Fruit fly (Drosophila melanogaster) whole organism, embryonic: ENCODE measurements around the gene CG3862.

ENCODE experiments used
- B-H2 ChIP-seq: fragments of 200-800 bp; sonication (Bioruptor generic); optimal IDR thresholded peaks from 2 replicates; lab custom pipeline; 2018; ENCODE audit warnings: missing biosample characterization, mild to moderate bottlenecking, missing genetic modification characterization
- CG10979 ChIP-seq: fragments of 200-800 bp; sonication (Bioruptor generic); optimal IDR thresholded peaks from 2 replicates; lab custom pipeline; 2018; ENCODE audit warnings: missing biosample characterization, mild to moderate bottlenecking, missing genetic modification characterization, moderate library complexity
- CG1233 ChIP-seq: fragments of 200-800 bp; sonication (Bioruptor generic); optimal IDR thresholded peaks from 4 replicates; lab custom pipeline; 2018; ENCODE audit warnings: missing biosample characterization, mild to moderate bottlenecking, missing genetic modification characterization
- CG1603 ChIP-seq: fragments of 200-800 bp; sonication (Bioruptor generic); optimal IDR thresholded peaks from 2 replicates; lab custom pipeline; 2019; ENCODE audit warnings: missing biosample characterization, mild to moderate bottlenecking, missing genetic modification characterization, moderate library complexity
- CG16779 ChIP-seq: fragments of 200-800 bp; sonication (Bioruptor generic); IDR thresholded peaks from 2 replicates; pipeline ENCODE4 v1.3.6; 2022; ENCODE audit warnings: missing biosample characterization, missing genetic modification characterization
- CG18619 ChIP-seq: fragments of 200-800 bp; sonication (Bioruptor generic); optimal IDR thresholded peaks from 3 replicates; lab custom pipeline; 2017; ENCODE audit warnings: missing biosample characterization, mild to moderate bottlenecking, missing genetic modification characterization
- CG2129 ChIP-seq: fragments of 200-800 bp; sonication (Bioruptor generic); IDR thresholded peaks from 2 replicates; pipeline ENCODE4 v1.3.6; 2022; ENCODE audit warnings: missing biosample characterization, missing genetic modification characterization; ENCODE audit not compliant: partially characterized antibody
- CG30403 ChIP-seq: fragments of 200-800 bp; sonication (Bioruptor generic); optimal IDR thresholded peaks from 3 replicates; lab custom pipeline; 2016; ENCODE audit warnings: missing biosample characterization, missing genetic modification characterization
- CG3726 ChIP-seq: fragments of 200-800 bp; sonication (Bioruptor generic); IDR thresholded peaks from 3 replicates; pipeline ENCODE4, ENCODE4 v1.3.6; 2022; ENCODE audit warnings: missing biosample characterization, missing genetic modification characterization
- CG4707 ChIP-seq: fragments of 200-800 bp; sonication (Bioruptor generic); optimal IDR thresholded peaks from 2 replicates; lab custom pipeline; 2018; ENCODE audit warnings: missing biosample characterization, mild to moderate bottlenecking, missing genetic modification characterization, moderate library complexity
- CG6175 ChIP-seq: fragments of 200-800 bp; sonication (Bioruptor generic); IDR thresholded peaks from 3 replicates; pipeline ENCODE4 v1.3.6; 2022; ENCODE audit warnings: missing biosample characterization, missing genetic modification characterization
- CG6683 ChIP-seq: fragments of 200-800 bp; sonication (Bioruptor generic); optimal IDR thresholded peaks from 2 replicates; lab custom pipeline; 2017; ENCODE audit warnings: missing biosample characterization, mild to moderate bottlenecking, missing genetic modification characterization, missing genetic modification reagents
- CG7271 ChIP-seq: fragments of 200-800 bp; sonication (Bioruptor generic); optimal IDR thresholded peaks from 2 replicates; lab custom pipeline; 2018; ENCODE audit warnings: missing biosample characterization, mild to moderate bottlenecking, missing genetic modification characterization, moderate library complexity
- CG8924 ChIP-seq: fragments of 200-800 bp; optimal IDR thresholded peaks from 3 replicates; lab custom pipeline; 2019; ENCODE audit warnings: missing biosample characterization, mild to moderate bottlenecking, missing genetic modification characterization, moderate library complexity
- CG9876 ChIP-seq: fragments of 200-800 bp; sonication (Bioruptor generic); optimal IDR thresholded peaks from 2 replicates; lab custom pipeline; 2016; ENCODE audit warnings: missing biosample characterization, missing genetic modification characterization
- D19B ChIP-seq: fragments of 200-800 bp; sonication (Bioruptor generic); optimal IDR thresholded peaks from 2 replicates; lab custom pipeline; 2017; ENCODE audit warnings: missing biosample characterization, mild to moderate bottlenecking, missing genetic modification characterization
- Deaf1 ChIP-seq: fragments of 200-800 bp; optimal IDR thresholded peaks from 3 replicates; lab custom pipeline; 2019; ENCODE audit warnings: missing biosample characterization, mild to moderate bottlenecking, missing genetic modification characterization, moderate library complexity
- Doc2 ChIP-seq: fragments of 200-800 bp; sonication (Bioruptor generic); IDR thresholded peaks from 2 replicates; pipeline ENCODE4 v1.3.6; 2022; ENCODE audit warnings: missing biosample characterization, missing genetic modification characterization
- E2f2 ChIP-seq: fragments of 200-800 bp; sonication (Bioruptor generic); IDR thresholded peaks from 2 replicates; pipeline ENCODE4 v1.3.6; 2022; ENCODE audit warnings: missing biosample characterization, missing genetic modification characterization
- H15 ChIP-seq: fragments of 200-800 bp; sonication (Bioruptor generic); IDR thresholded peaks from 3 replicates; pipeline ENCODE4 v1.3.6; 2022; ENCODE audit warnings: missing biosample characterization, missing genetic modification characterization
- HLH4C ChIP-seq: fragments of 200-800 bp; sonication (Bioruptor generic); IDR thresholded peaks from 3 replicates; pipeline ENCODE4 v1.3.6; 2022; ENCODE audit warnings: missing biosample characterization, missing genetic modification characterization; ENCODE audit not compliant: partially characterized antibody
- Hsf ChIP-seq: fragments of 200-800 bp; sonication (Bioruptor generic); optimal IDR thresholded peaks from 3 replicates; lab custom pipeline; 2016; ENCODE audit warnings: missing biosample characterization, missing genetic modification characterization
- MBD-R2 ChIP-seq: fragments of 200-800 bp; sonication (Bioruptor generic); IDR thresholded peaks from 2 replicates; pipeline ENCODE4 v1.3.6; 2022; ENCODE audit warnings: missing biosample characterization, missing genetic modification characterization
- Med ChIP-seq: fragments of 200-800 bp; sonication (Bioruptor generic); peaks from one replicate; lab custom pipeline; 2016; ENCODE audit warnings: missing biosample characterization, missing genetic modification characterization, mild to moderate bottlenecking, inconsistent platforms, moderate library complexity
- Nf-YB ChIP-seq: fragments of 200-800 bp; sonication (Bioruptor generic); optimal IDR thresholded peaks from 3 replicates; lab custom pipeline; 2019; ENCODE audit warnings: missing biosample characterization, mild to moderate bottlenecking, missing genetic modification characterization, moderate library complexity
- Opbp ChIP-seq: fragments of 200-800 bp; sonication (Bioruptor generic); IDR thresholded peaks from 3 replicates; pipeline ENCODE4 v1.3.6; 2022; ENCODE audit warnings: missing biosample characterization, missing genetic modification characterization; ENCODE audit not compliant: partially characterized antibody
- Scr ChIP-seq: fragments of 200-800 bp; sonication (Bioruptor generic); IDR thresholded peaks from 2 replicates; pipeline ENCODE4 v1.3.6; 2022; ENCODE audit warnings: missing biosample characterization, missing genetic modification characterization; ENCODE audit not compliant: partially characterized antibody
- Sox102F ChIP-seq: fragments of 200-800 bp; sonication (Bioruptor generic); optimal IDR thresholded peaks from 2 replicates; lab custom pipeline; 2018; ENCODE audit warnings: missing biosample characterization, mild to moderate bottlenecking, missing genetic modification characterization, moderate library complexity
- Tbp ChIP-seq: fragments of >200 bp; optimal IDR thresholded peaks from 2 replicates; lab custom pipeline; 2018; ENCODE audit warnings: missing biosample characterization, missing genetic modification characterization
- ato ChIP-seq: fragments of 200-800 bp; sonication (Bioruptor generic); IDR thresholded peaks from 2 replicates; pipeline ENCODE4 v1.3.6; 2022; ENCODE audit warnings: missing biosample characterization, missing genetic modification characterization; ENCODE audit not compliant: partially characterized antibody
- bbx ChIP-seq: fragments of 200-800 bp; sonication (Bioruptor generic); IDR thresholded peaks from 2 replicates; pipeline ENCODE4 v1.3.6; 2022; ENCODE audit warnings: missing biosample characterization, missing genetic modification characterization; ENCODE audit not compliant: partially characterized antibody
- bigmax ChIP-seq: fragments of 200-800 bp; sonication (Bioruptor generic); optimal IDR thresholded peaks from 2 replicates; lab custom pipeline; 2018; ENCODE audit warnings: missing biosample characterization, mild to moderate bottlenecking, missing genetic modification characterization
- chif ChIP-seq, 2 experiments: fragments of 200-800 bp; sonication (Bioruptor generic); optimal IDR thresholded peaks; 3 replicates each; lab custom pipeline; 2016; ENCODE audit warnings: missing biosample characterization in 2 of 2, missing genetic modification characterization in 2 of 2
- chinmo ChIP-seq: fragments of 200-800 bp; sonication (Bioruptor generic); IDR thresholded peaks from 4 replicates; pipeline ENCODE4 v1.3.6; 2022; ENCODE audit warnings: missing biosample characterization, missing genetic modification characterization; ENCODE audit not compliant: partially characterized antibody
- chm ChIP-seq: fragments of 200-800 bp; sonication (Bioruptor generic); IDR thresholded peaks from 2 replicates; pipeline ENCODE4 v1.3.6; 2022; ENCODE audit warnings: missing biosample characterization, missing genetic modification characterization
- ci ChIP-seq: fragments of 200-800 bp; sonication (Bioruptor generic); IDR thresholded peaks from 3 replicates; pipeline ENCODE4 v1.3.6; 2022; ENCODE audit warnings: missing biosample characterization, missing genetic modification characterization
- exex ChIP-seq: fragments of 200-800 bp; sonication (Bioruptor generic); optimal IDR thresholded peaks from 4 replicates; lab custom pipeline; 2018; ENCODE audit warnings: missing biosample characterization, mild to moderate bottlenecking, missing genetic modification characterization, moderate library complexity
- grau ChIP-seq: fragments of 200-800 bp; optimal IDR thresholded peaks from 3 replicates; lab custom pipeline; 2019; ENCODE audit warnings: missing biosample characterization, mild to moderate bottlenecking, missing genetic modification characterization, moderate library complexity
- hth ChIP-seq: fragments of >200 bp; optimal IDR thresholded peaks from 2 replicates; lab custom pipeline; 2017; ENCODE audit warnings: inconsistent platforms
- insv ChIP-seq, 2 experiments: fragments of 200-800 bp; sonication (Bioruptor generic); optimal IDR thresholded peaks; 3 replicates each; lab custom pipeline; 2016 to 2018; ENCODE audit warnings: missing biosample characterization in 2 of 2, missing genetic modification characterization in 2 of 2
- inv ChIP-seq: fragments of 200-800 bp; sonication (Bioruptor generic); IDR thresholded peaks from 2 replicates; pipeline ENCODE4 v1.3.6; 2022; ENCODE audit warnings: missing biosample characterization, missing genetic modification characterization; ENCODE audit not compliant: partially characterized antibody
- jing ChIP-seq: fragments of 200-800 bp; sonication (Bioruptor generic); optimal IDR thresholded peaks from 2 replicates; lab custom pipeline; 2018; ENCODE audit warnings: missing biosample characterization, mild to moderate bottlenecking, missing genetic modification characterization
- lmd ChIP-seq: fragments of 200-800 bp; sonication (Bioruptor generic); IDR thresholded peaks from 2 replicates; pipeline ENCODE4 v1.3.6; 2022; ENCODE audit warnings: missing biosample characterization, missing genetic modification characterization
- mld ChIP-seq: fragments of 200-800 bp; sonication (Bioruptor generic); IDR thresholded peaks from 3 replicates; pipeline ENCODE4 v1.3.6; 2022; ENCODE audit warnings: missing biosample characterization, missing genetic modification characterization; ENCODE audit not compliant: partially characterized antibody
- ttk ChIP-seq: fragments of 200-800 bp; sonication (Bioruptor generic); IDR thresholded peaks from 2 replicates; pipeline ENCODE4 v2.1.2; 2022; ENCODE audit warnings: missing biosample characterization, missing genetic modification characterization
- unc-4 ChIP-seq: fragments of 200-800 bp; sonication (Bioruptor generic); IDR thresholded peaks from 2 replicates; pipeline ENCODE4 v1.3.6; 2022; ENCODE audit warnings: missing biosample characterization, missing genetic modification characterization; ENCODE audit not compliant: partially characterized antibody
- zen2 ChIP-seq: fragments of 200-800 bp; sonication (Bioruptor generic); IDR thresholded peaks from 3 replicates; pipeline ENCODE4 v1.3.6; 2022; ENCODE audit warnings: missing biosample characterization, missing genetic modification characterization; ENCODE audit not compliant: partially characterized antibody

The CG3862 gene

DNA sequence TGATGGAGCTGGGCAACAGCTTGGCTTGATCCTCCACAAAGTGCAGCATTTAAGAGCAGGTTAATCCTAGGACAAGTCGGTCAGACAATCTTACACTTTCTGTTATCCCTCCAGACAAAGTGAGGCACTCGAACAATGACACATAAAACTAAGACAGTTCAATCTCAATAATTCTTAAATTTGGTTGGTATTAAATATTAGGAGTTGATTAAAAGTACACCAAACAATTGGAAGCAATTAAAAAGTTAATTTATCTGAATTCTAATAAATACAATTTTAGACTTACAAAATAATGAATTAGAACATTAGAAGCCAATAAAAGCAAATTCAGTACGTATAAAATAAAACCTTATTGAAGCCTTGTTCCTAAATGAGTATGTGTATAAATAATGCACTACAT lies 7.8 kb downstream of the CG3862 start, which contains the start of gene CG15880:
Gene CG15880, minus strand, starts transcription at position 101 of the 400 bp plus-strand sequence.
- TF ChIP-seq ci (GFP tag; lab: Robert Waterston, UW) (no peak), CG8924 (tag; lab: Kevin White, UChicago) (no peak), E2f2 (GFP tag; lab: Robert Waterston, UW) (no peak), CG6683 (GFP tag; lab: Kevin White, UChicago) (no peak), bigmax (no peak)

dm6 chr2L:815785-816389 lies 9.8 kb downstream of the CG3862 start, which contains the start of the genes Saf6 and Pex12:
Gene Saf6 (minus strand): TSS chr2L:815950.
Gene Pex12 (plus strand): TSS chr2L:815993.
- peak; percentile 89 for TF ChIP-seq chinmo (GFP tag; lab: Robert Waterston, UW)
- peak; percentile 68 for TF ChIP-seq inv (GFP tag; lab: Robert Waterston, UW)
- TF ChIP-seq Opbp (GFP tag; lab: Robert Waterston, UW): peak; percentile 85; the same call in 2 of the 3 replicates
- TF ChIP-seq CG6175 (GFP tag; lab: Robert Waterston, UW): no peak
- no peak for TF ChIP-seq CG30403
- peak; percentile 85 for TF ChIP-seq zen2
- TF ChIP-seq CG18619 (GFP tag; lab: Kevin White, UChicago): no peak
- TF ChIP-seq CG4707: no peak
- no peak for TF ChIP-seq CG9876 (GFP tag; lab: Kevin White, UChicago)
- TF ChIP-seq Nf-YB: no peak
- TF ChIP-seq B-H2 (GFP tag; lab: Kevin White, UChicago): no peak
- TF ChIP-seq MBD-R2 (GFP tag; lab: Robert Waterston, UW): peak; percentile 90
- TF ChIP-seq ato (GFP tag; lab: Robert Waterston, UW): peak; percentile 75
- TF ChIP-seq CG16779 (GFP tag; lab: Robert Waterston, UW): no peak
- no peak for TF ChIP-seq ttk (GFP tag; lab: Robert Waterston, UW)
- TF ChIP-seq Sox102F (GFP tag; lab: Kevin White, UChicago): no peak
- TF ChIP-seq exex (tag; lab: Kevin White, UChicago): peak; percentile 47
- TF ChIP-seq Doc2: no peak
- TF ChIP-seq H15 (GFP tag; lab: Robert Waterston, UW): no peak
- no peak for TF ChIP-seq Deaf1 (tag; lab: Kevin White, UChicago)
- TF ChIP-seq CG2129 (GFP tag; lab: Robert Waterston, UW): peak; percentile 73
- no peak for TF ChIP-seq CG3726 (GFP tag; lab: Robert Waterston, UW)
- TF ChIP-seq lmd (GFP tag; lab: Robert Waterston, UW): no peak
- 0 out of 3 replicates have a peak, but pooled peaks have one; percentile 12 for TF ChIP-seq ci (GFP tag; lab: Robert Waterston, UW)
- TF ChIP-seq unc-4 (GFP tag; lab: Robert Waterston, UW): peak; percentile 84
- TF ChIP-seq Tbp (GFP tag; lab: Kevin White, UChicago): no peak
- TF ChIP-seq HLH4C (GFP tag; lab: Robert Waterston, UW): peak; percentile 80
- TF ChIP-seq bigmax: peak; percentile 21
- TF ChIP-seq jing: no peak
- TF ChIP-seq bbx (GFP tag; lab: Robert Waterston, UW): peak; percentile 82
- TF ChIP-seq insv (GFP tag; optimal IDR thresholded peaks at IDR 0.05; lab: Kevin White, UChicago): peak in 1 of 2 experiments; percentile 54
- 0 out of 3 replicates have a peak, but pooled peaks have one; percentile 51 for TF ChIP-seq mld (GFP tag; lab: Robert Waterston, UW)
- TF ChIP-seq grau: no peak
- TF ChIP-seq CG1603: peak; percentile 43
- peak; percentile 75 for TF ChIP-seq Med (GFP tag; lab: Kevin White, UChicago)
- peak; percentile 26 for TF ChIP-seq CG10979 (tag; lab: Kevin White, UChicago)
- no peak for TF ChIP-seq Hsf (GFP tag; lab: Kevin White, UChicago)
- no peak for TF ChIP-seq hth (lab: Kevin White, UChicago)
- no peak for TF ChIP-seq chif (GFP tag; optimal IDR thresholded peaks at IDR 0.05; lab: Kevin White, UChicago)
- TF ChIP-seq CG7271 (tag; lab: Kevin White, UChicago): no peak
- TF ChIP-seq Scr (GFP tag; lab: Robert Waterston, UW): peak; percentile 83
- no peak for TF ChIP-seq chm
- no peak for TF ChIP-seq CG1233 (GFP tag; lab: Kevin White, UChicago)
- TF ChIP-seq D19B (GFP tag; lab: Kevin White, UChicago): no peak
